Worm (Caenorhabditis elegans) whole organism, late embryonic: Measurements from ENCODE around the gene phlp-2.

Experiments used
- ahr-1 ChIP-seq: sonication (generic microtip); optimal IDR thresholded peaks from 2 replicates; lab custom pipeline; 2016; ENCODE audit warnings: missing genetic modification characterization, missing compliant biosample characterization
- ama-1 ChIP-seq: fragments of 150-350 bp; optimal IDR thresholded peaks from 2 replicates; lab custom pipeline; 2014
- ceh-19 ChIP-seq: fragments of 200-800 bp; sonication (Bioruptor generic); optimal IDR thresholded peaks from 2 replicates; lab custom pipeline; 2018; ENCODE audit warnings: mild to moderate bottlenecking, missing genetic modification characterization, missing compliant biosample characterization
- ceh-34 ChIP-seq: sonication (generic microtip); optimal IDR thresholded peaks from 2 replicates; lab custom pipeline; 2016; ENCODE audit warnings: mild to moderate bottlenecking, missing genetic modification characterization, missing compliant biosample characterization
- dmd-4 ChIP-seq: sonication (generic microtip); optimal IDR thresholded peaks from 2 replicates; lab custom pipeline; 2016; ENCODE audit warnings: borderline replicate concordance, missing genetic modification characterization, missing compliant biosample characterization
- elt-2 ChIP-seq: sonication (generic microtip); optimal IDR thresholded peaks from 2 replicates; lab custom pipeline; 2016; ENCODE audit warnings: missing genetic modification reagents, missing genetic modification characterization, missing compliant biosample characterization
- hlh-6 ChIP-seq: sonication (generic microtip); optimal IDR thresholded peaks from 2 replicates; lab custom pipeline; 2016; ENCODE audit warnings: missing genotype, missing genetic modification characterization, missing compliant biosample characterization
- pha-4 ChIP-seq: fragments of 150-350 bp; optimal IDR thresholded peaks from 2 replicates; lab custom pipeline; 2018; ENCODE audit warnings: missing biosample characterization, missing genetic modification reagents, missing genetic modification characterization
- pqm-1 ChIP-seq: sonication (generic microtip); optimal IDR thresholded peaks from 2 replicates; lab custom pipeline; 2016; ENCODE audit warnings: missing genetic modification characterization, missing compliant biosample characterization
- rnt-1 ChIP-seq: sonication (generic microtip); optimal IDR thresholded peaks from 2 replicates; lab custom pipeline; 2016; ENCODE audit warnings: missing genetic modification characterization, missing compliant biosample characterization
- sdc-2 ChIP-seq: sonication (generic microtip); optimal IDR thresholded peaks from 2 replicates; lab custom pipeline; 2016; ENCODE audit warnings: missing genotype, missing genetic modification characterization, missing compliant biosample characterization
- tbx-2 ChIP-seq: sonication (generic microtip); optimal IDR thresholded peaks from 2 replicates; lab custom pipeline; 2016; ENCODE audit warnings: missing genetic modification characterization, missing compliant biosample characterization
- unc-86 ChIP-seq: sonication (generic microtip); optimal IDR thresholded peaks from 2 replicates; lab custom pipeline; 2016; ENCODE audit warnings: missing genetic modification characterization, missing compliant biosample characterization

DNA sequence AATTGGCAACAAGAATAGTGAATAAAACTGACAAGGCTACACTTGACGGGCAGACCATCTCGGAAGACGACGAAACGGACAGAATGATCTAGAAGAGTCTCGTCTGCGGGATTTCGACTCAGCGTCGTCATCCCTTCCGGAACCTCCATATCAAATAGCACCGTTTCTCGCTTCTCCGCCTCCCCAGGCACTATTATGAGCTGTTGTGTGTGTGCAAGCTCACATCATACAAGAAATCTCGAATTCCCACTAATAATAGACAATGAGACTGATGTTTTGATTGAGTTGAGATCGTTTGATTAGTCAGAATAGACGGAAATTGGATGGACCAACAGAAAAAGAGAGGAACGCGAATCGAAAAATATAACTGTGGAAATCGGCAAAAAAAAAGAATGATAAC lies 19.0 kb upstream of the phlp-2 start, which contains the start of gene spp-28:
- TF ChIP-seq pha-4 (tag; lab: Kevin White, UChicago) (no peak), dmd-4 (no peak), ahr-1 (tag; lab: Kevin White, UChicago) (no peak), rnt-1 (tag; lab: Kevin White, UChicago) (no peak), ama-1 (lab: Kevin White, UChicago) (no peak), elt-2 (tag; lab: Kevin White, UChicago) (no peak), unc-86 (tag; lab: Kevin White, UChicago) (no peak), pqm-1 (tag; lab: Kevin White, UChicago) (no peak), ceh-19 (GFP tag; lab: Kevin White, UChicago) (no peak), tbx-2 (no peak), sdc-2 (no peak), hlh-6 (no peak), ceh-34 (tag; lab: Kevin White, UChicago) (no peak)
